Worm (Caenorhabditis elegans) whole organism, young adult: Measurements from ENCODE around the gene mom-1.

Experiments
- F57C9.4 ChIP-seq: sonication (generic microtip); optimal IDR thresholded peaks from 2 replicates; lab custom pipeline; 2017; ENCODE audit warnings: mild to moderate bottlenecking, missing genetic modification characterization, missing compliant biosample characterization
- K12H6.12 ChIP-seq: fragments of 200-800 bp; sonication (Bioruptor generic); optimal IDR thresholded peaks from 2 replicates; lab custom pipeline; 2018; ENCODE audit warnings: mild to moderate bottlenecking, missing genetic modification characterization, missing compliant biosample characterization
- ceh-27 ChIP-seq: fragments of 200-800 bp; sonication (Bioruptor generic); optimal IDR thresholded peaks from 2 replicates; lab custom pipeline; 2018; ENCODE audit warnings: mild to moderate bottlenecking, missing genetic modification characterization, moderate library complexity, missing compliant biosample characterization
- ceh-91 ChIP-seq: fragments of 200-800 bp; sonication (Bioruptor generic); IDR thresholded peaks from 2 replicates; pipeline ENCODE4 v1.3.6; 2022; ENCODE audit warnings: missing genetic modification reagents, missing genetic modification characterization, missing compliant biosample characterization
- hrde-1 ChIP-seq: sonication (generic microtip); optimal IDR thresholded peaks from 2 replicates; lab custom pipeline; 2016; ENCODE audit warnings: missing genetic modification characterization, mild to moderate bottlenecking, missing compliant biosample characterization, moderate library complexity, missing genotype, missing genetic modification reagents, borderline replicate concordance
- nfya-1 ChIP-seq: sonication (generic microtip); optimal IDR thresholded peaks from 2 replicates; lab custom pipeline; 2017; ENCODE audit warnings: antibody characterized with exemption, missing compliant biosample characterization, missing genetic modification characterization, borderline replicate concordance; ENCODE audit not compliant: insufficient read depth
- snpc-1.3 ChIP-seq: sonication (generic microtip); optimal IDR thresholded peaks from 2 replicates; lab custom pipeline; 2017; ENCODE audit warnings: missing genetic modification characterization, mild to moderate bottlenecking, missing compliant biosample characterization, antibody characterized with exemption, moderate library complexity, missing genotype, missing genetic modification reagents; ENCODE audit not compliant: insufficient read depth
- snpc-4 ChIP-seq, 5 experiments: fragments of 150-350 bp in 1 of 5; sonication (generic microtip) in 4 of 5; optimal IDR thresholded peaks; 2 replicates each; lab custom pipeline; 2014 to 2018; ENCODE audit warnings: missing genetic modification characterization in 5 of 5, missing biosample characterization in 3 of 5, antibody characterized with exemption in 2 of 5, mild to moderate bottlenecking in 2 of 5, missing compliant biosample characterization in 2 of 5, missing genotype in 2 of 5, moderate library complexity in 2 of 5, missing genetic modification reagents in 1 of 5
- unc-130 ChIP-seq: sonication (generic microtip); optimal IDR thresholded peaks from 2 replicates; lab custom pipeline; 2016; ENCODE audit warnings: missing genetic modification reagents, missing genetic modification characterization, missing compliant biosample characterization
- unc-62 ChIP-seq: fragments of 150-350 bp; optimal IDR thresholded peaks from 2 replicates; lab custom pipeline; 2014; ENCODE audit warnings: missing biosample characterization, missing genetic modification reagents, missing genetic modification characterization

ce11 chrX:6347013-6347412, 54.1 kb downstream of the mom-1 start, which contains the start of gene C03B1.9:
- no peak for TF ChIP-seq snpc-4 (GFP tag; optimal IDR thresholded peaks at IDR 0.05; lab: Kevin White, UChicago)
- no peak for TF ChIP-seq snpc-4 (tag; optimal IDR thresholded peaks at IDR 0.05; lab: Kevin White, UChicago)
- TF ChIP-seq unc-62 (GFP tag; lab: Kevin White, UChicago): no peak
- no peak for TF ChIP-seq snpc-1.3 (tag; lab: Kevin White, UChicago)
- TF ChIP-seq F57C9.4 (tag; lab: Kevin White, UChicago): no peak
- no peak for TF ChIP-seq K12H6.12
- TF ChIP-seq unc-130 (GFP tag; lab: Kevin White, UChicago): no peak
- TF ChIP-seq nfya-1 (tag; lab: Kevin White, UChicago): no peak
- TF ChIP-seq hrde-1 (tag; lab: Kevin White, UChicago): no peak
- no peak for TF ChIP-seq ceh-27 (GFP tag; lab: Kevin White, UChicago)
- TF ChIP-seq ceh-91 (GFP tag; lab: Robert Waterston, UW): no peak
